Fruit fly (Drosophila melanogaster) whole organism, embryonic: ENCODE data around the gene Rpn11.

ENCODE experiments used
- Atf3 ChIP-seq: fragments of 200-800 bp; sonication (Bioruptor generic); optimal IDR thresholded peaks from 3 replicates; lab custom pipeline; 2016; ENCODE audit warnings: missing biosample characterization, missing genetic modification characterization
- Bteb2 ChIP-seq: fragments of 200-800 bp; sonication (Bioruptor generic); optimal IDR thresholded peaks from 2 replicates; lab custom pipeline; 2016; ENCODE audit warnings: missing biosample characterization, missing genetic modification characterization
- CG10366 ChIP-seq: fragments of 200-800 bp; sonication (Bioruptor generic); IDR thresholded peaks from 2 replicates; pipeline ENCODE4 v1.3.6; 2022; ENCODE audit warnings: missing biosample characterization, missing genetic modification characterization
- CG11085 ChIP-seq: fragments of 200-800 bp; sonication (Bioruptor generic); IDR thresholded peaks from 2 replicates; pipeline ENCODE4 v1.3.6; 2022; ENCODE audit warnings: missing biosample characterization, missing genetic modification characterization
- CG12391 ChIP-seq: fragments of 200-800 bp; sonication (Bioruptor generic); optimal IDR thresholded peaks from 3 replicates; lab custom pipeline; 2018; ENCODE audit warnings: missing biosample characterization, mild to moderate bottlenecking, missing genetic modification characterization, moderate library complexity
- CG15479 ChIP-seq: fragments of 200-800 bp; sonication (Bioruptor generic); optimal IDR thresholded peaks from 3 replicates; lab custom pipeline; 2019; ENCODE audit warnings: missing biosample characterization, mild to moderate bottlenecking, missing genetic modification characterization, moderate library complexity
- CG15514 ChIP-seq: fragments of 200-800 bp; sonication (Bioruptor generic); optimal IDR thresholded peaks from 3 replicates; lab custom pipeline; 2017; ENCODE audit warnings: missing biosample characterization, missing genetic modification characterization, mild to moderate bottlenecking, moderate library complexity, missing genetic modification reagents
- CG17802 ChIP-seq: fragments of 200-800 bp; sonication (Bioruptor generic); optimal IDR thresholded peaks from 2 replicates; lab custom pipeline; 2018; ENCODE audit warnings: missing biosample characterization, mild to moderate bottlenecking, missing genetic modification characterization, moderate library complexity
- CG2129 ChIP-seq: fragments of 200-800 bp; sonication (Bioruptor generic); IDR thresholded peaks from 2 replicates; pipeline ENCODE4 v1.3.6; 2022; ENCODE audit warnings: missing biosample characterization, missing genetic modification characterization; ENCODE audit not compliant: partially characterized antibody
- CG2678 ChIP-seq: fragments of 200-800 bp; sonication (Bioruptor generic); optimal IDR thresholded peaks from 3 replicates; lab custom pipeline; 2019; ENCODE audit warnings: missing biosample characterization, mild to moderate bottlenecking, missing genetic modification characterization, moderate library complexity
- CG2712 ChIP-seq: fragments of 200-800 bp; optimal IDR thresholded peaks from 3 replicates; lab custom pipeline; 2019; ENCODE audit warnings: missing biosample characterization, mild to moderate bottlenecking, missing genetic modification characterization, moderate library complexity
- CG30403 ChIP-seq: fragments of 200-800 bp; sonication (Bioruptor generic); optimal IDR thresholded peaks from 3 replicates; lab custom pipeline; 2016; ENCODE audit warnings: missing biosample characterization, missing genetic modification characterization
- CG34224 ChIP-seq: fragments of 200-800 bp; sonication (Bioruptor generic); IDR thresholded peaks from 3 replicates; pipeline ENCODE4 v1.3.6; 2022; ENCODE audit warnings: missing biosample characterization, missing genetic modification characterization; ENCODE audit not compliant: partially characterized antibody
- CG3847 ChIP-seq: fragments of 200-800 bp; sonication (Bioruptor generic); IDR thresholded peaks from 2 replicates; pipeline ENCODE4 v1.3.6; 2022; ENCODE audit warnings: missing biosample characterization, missing genetic modification characterization
- CG3995 ChIP-seq: fragments of 200-800 bp; sonication (Bioruptor generic); optimal IDR thresholded peaks from 3 replicates; lab custom pipeline; 2016; ENCODE audit warnings: missing biosample characterization, missing genetic modification characterization
- CG8089 ChIP-seq: fragments of 200-800 bp; sonication (Bioruptor generic); optimal IDR thresholded peaks from 3 replicates; lab custom pipeline; 2016; ENCODE audit warnings: missing biosample characterization, missing genetic modification characterization
- CG8281 ChIP-seq: fragments of 200-800 bp; sonication (Bioruptor generic); optimal IDR thresholded peaks from 2 replicates; lab custom pipeline; 2018; ENCODE audit warnings: missing biosample characterization, mild to moderate bottlenecking, missing genetic modification characterization, moderate library complexity
- CHES-1-like ChIP-seq: fragments of 200-800 bp; sonication (Bioruptor generic); optimal IDR thresholded peaks from 2 replicates; lab custom pipeline; 2016; ENCODE audit warnings: missing biosample characterization, missing genetic modification characterization
- Camta ChIP-seq: fragments of 200-800 bp; sonication (Bioruptor generic); optimal IDR thresholded peaks from 2 replicates; lab custom pipeline; 2016; ENCODE audit warnings: missing biosample characterization, missing genetic modification characterization
- Doc2 ChIP-seq: fragments of 200-800 bp; sonication (Bioruptor generic); IDR thresholded peaks from 2 replicates; pipeline ENCODE4 v1.3.6; 2022; ENCODE audit warnings: missing biosample characterization, missing genetic modification characterization
- E2f2 ChIP-seq: fragments of 200-800 bp; sonication (Bioruptor generic); IDR thresholded peaks from 2 replicates; pipeline ENCODE4 v1.3.6; 2022; ENCODE audit warnings: missing biosample characterization, missing genetic modification characterization
- Eip74EF ChIP-seq, 2 experiments: fragments of 200-800 bp in 1 of 2; fragments of >200 bp in 1 of 2; sonication (Bioruptor generic) in 1 of 2; optimal IDR thresholded peaks; 2 replicates each; lab custom pipeline; 2017 to 2019; ENCODE audit warnings: missing biosample characterization in 2 of 2, missing genetic modification characterization in 2 of 2, mild to moderate bottlenecking in 1 of 2, moderate library complexity in 1 of 2
- Fer2 ChIP-seq: fragments of 200-800 bp; sonication (Bioruptor generic); optimal IDR thresholded peaks from 2 replicates; lab custom pipeline; 2018; ENCODE audit warnings: missing biosample characterization, mild to moderate bottlenecking, missing genetic modification characterization, moderate library complexity
- Lpt ChIP-seq: fragments of >200 bp; optimal IDR thresholded peaks from 2 replicates; lab custom pipeline; 2018; ENCODE audit warnings: missing biosample characterization, missing genetic modification characterization
- MBD-R2 ChIP-seq: fragments of 200-800 bp; sonication (Bioruptor generic); IDR thresholded peaks from 2 replicates; pipeline ENCODE4 v1.3.6; 2022; ENCODE audit warnings: missing biosample characterization, missing genetic modification characterization
- Mad ChIP-seq: fragments of 200-800 bp; sonication (Bioruptor generic); optimal IDR thresholded peaks from 2 replicates; lab custom pipeline; 2016; ENCODE audit warnings: missing biosample characterization, missing genetic modification characterization
- NfI ChIP-seq: fragments of 200-800 bp; sonication (Bioruptor generic); optimal IDR thresholded peaks from 3 replicates; lab custom pipeline; 2018; ENCODE audit warnings: missing biosample characterization, mild to moderate bottlenecking, missing genetic modification characterization, moderate library complexity
- Oli ChIP-seq: fragments of 200-800 bp; sonication (Bioruptor generic); optimal IDR thresholded peaks from 2 replicates; lab custom pipeline; 2018; ENCODE audit warnings: missing biosample characterization, mild to moderate bottlenecking, missing genetic modification characterization, moderate library complexity
- Opbp ChIP-seq: fragments of 200-800 bp; sonication (Bioruptor generic); IDR thresholded peaks from 3 replicates; pipeline ENCODE4 v1.3.6; 2022; ENCODE audit warnings: missing biosample characterization, missing genetic modification characterization; ENCODE audit not compliant: partially characterized antibody
- PHDP ChIP-seq: fragments of 200-800 bp; sonication (Bioruptor generic); optimal IDR thresholded peaks from 3 replicates; lab custom pipeline; 2018; ENCODE audit warnings: missing biosample characterization, mild to moderate bottlenecking, missing genetic modification characterization, moderate library complexity
- Pdp1 ChIP-seq, 2 experiments: fragments of 200-800 bp; sonication (Bioruptor generic); optimal IDR thresholded peaks; 3 replicates each; lab custom pipeline; 2016; ENCODE audit warnings: missing biosample characterization in 2 of 2, missing genetic modification characterization in 2 of 2, mild to moderate bottlenecking in 1 of 2, moderate library complexity in 1 of 2
- Sin3A ChIP-seq: fragments of >200 bp; optimal IDR thresholded peaks from 2 replicates; lab custom pipeline; 2018
- Spps ChIP-seq: fragments of 200-800 bp; sonication (Bioruptor generic); optimal IDR thresholded peaks from 2 replicates; lab custom pipeline; 2018; ENCODE audit warnings: missing biosample characterization, mild to moderate bottlenecking, missing genetic modification characterization
- Trl ChIP-seq, 3 experiments: fragments of >200 bp in 2 of 3; fragments of 200-800 bp in 1 of 3; sonication (Bioruptor generic) in 1 of 3; optimal IDR thresholded peaks; 2 replicates in 1 of 3; 3 replicates in 2 of 3; lab custom pipeline; 2016 to 2017; ENCODE audit warnings: missing biosample characterization in 1 of 3, missing genetic modification characterization in 1 of 3
- bab2 ChIP-seq: fragments of 200-800 bp; sonication (Bioruptor generic); optimal IDR thresholded peaks from 2 replicates; lab custom pipeline; 2016; ENCODE audit warnings: missing biosample characterization, missing genetic modification characterization
- cad ChIP-seq: fragments of >200 bp; optimal IDR thresholded peaks from 2 replicates; lab custom pipeline; 2017; ENCODE audit warnings: missing biosample characterization, missing genetic modification characterization
- emc ChIP-seq: fragments of 200-800 bp; sonication (Bioruptor generic); optimal IDR thresholded peaks from 2 replicates; lab custom pipeline; 2016; ENCODE audit warnings: missing biosample characterization, missing genetic modification characterization
- en ChIP-seq: fragments of 200-800 bp; sonication (Bioruptor generic); optimal IDR thresholded peaks from 2 replicates; lab custom pipeline; 2016; ENCODE audit warnings: missing biosample characterization, missing genetic modification characterization
- gcm ChIP-seq: fragments of 200-800 bp; sonication (Bioruptor generic); optimal IDR thresholded peaks from 2 replicates; lab custom pipeline; 2019; ENCODE audit warnings: missing biosample characterization, mild to moderate bottlenecking, missing genetic modification characterization, moderate library complexity
- gsb ChIP-seq: fragments of 200-800 bp; sonication (Bioruptor generic); IDR thresholded peaks from 2 replicates; pipeline ENCODE4 v1.3.6; 2022; ENCODE audit warnings: missing biosample characterization, missing genetic modification characterization
- ham ChIP-seq: fragments of 200-800 bp; sonication (Bioruptor generic); IDR thresholded peaks from 2 replicates; pipeline ENCODE4 v1.3.6; 2022; ENCODE audit warnings: missing biosample characterization, missing genetic modification characterization
- jigr1 ChIP-seq: fragments of 200-800 bp; sonication (Bioruptor generic); IDR thresholded peaks from 3 replicates; pipeline ENCODE4 v1.3.6; 2022; ENCODE audit warnings: missing biosample characterization, missing genetic modification characterization
- lab ChIP-seq: fragments of 200-800 bp; sonication (Bioruptor generic); optimal IDR thresholded peaks from 3 replicates; lab custom pipeline; 2017; ENCODE audit warnings: missing biosample characterization, missing genetic modification characterization, mild to moderate bottlenecking, moderate library complexity, missing genetic modification reagents
- maf-S ChIP-seq: fragments of 200-800 bp; sonication (Bioruptor generic); optimal IDR thresholded peaks from 2 replicates; lab custom pipeline; 2016; ENCODE audit warnings: missing biosample characterization, missing genetic modification characterization
- row ChIP-seq: fragments of 200-800 bp; sonication (Bioruptor generic); IDR thresholded peaks from 3 replicates; pipeline ENCODE4 v1.3.6; 2022; ENCODE audit warnings: missing biosample characterization, missing genetic modification characterization
- salm ChIP-seq: fragments of 200-800 bp; sonication (Bioruptor generic); optimal IDR thresholded peaks from 2 replicates; lab custom pipeline; 2018; ENCODE audit warnings: missing biosample characterization, mild to moderate bottlenecking, missing genetic modification characterization
- tap ChIP-seq: fragments of 200-800 bp; optimal IDR thresholded peaks from 3 replicates; lab custom pipeline; 2019; ENCODE audit warnings: missing biosample characterization, mild to moderate bottlenecking, missing genetic modification characterization, moderate library complexity
- tgo ChIP-seq: fragments of 200-800 bp; sonication (Bioruptor generic); IDR thresholded peaks from 3 replicates; pipeline ENCODE4 v1.3.6; 2022; ENCODE audit warnings: missing biosample characterization, missing genetic modification characterization
- unc-4 ChIP-seq: fragments of 200-800 bp; sonication (Bioruptor generic); IDR thresholded peaks from 2 replicates; pipeline ENCODE4 v1.3.6; 2022; ENCODE audit warnings: missing biosample characterization, missing genetic modification characterization; ENCODE audit not compliant: partially characterized antibody

Gene Rpn11

dm6 chr2L:5059645-5060254, at the start of gene Rpn11 (continued):
- no peak for TF ChIP-seq emc (GFP tag; lab: Kevin White, UChicago)
- peak; percentile 86 for TF ChIP-seq CG30403 (GFP tag; lab: Kevin White, UChicago)
- 0 out of 3 replicates have a peak, but pooled peaks have one; percentile 42 for TF ChIP-seq CG34224 (GFP tag; lab: Robert Waterston, UW)
- TF ChIP-seq CG8089 (GFP tag; lab: Kevin White, UChicago): no peak
- TF ChIP-seq CG3995 (GFP tag; lab: Kevin White, UChicago): peak; percentile 39
- TF ChIP-seq salm (tag; lab: Kevin White, UChicago): no peak
- TF ChIP-seq row (GFP tag; lab: Robert Waterston, UW): peak; percentile 80
- no peak for TF ChIP-seq Trl (optimal IDR thresholded peaks at IDR 0.05; lab: Kevin White, UChicago)
- TF ChIP-seq Trl (GFP tag; optimal IDR thresholded peaks at IDR 0.05; lab: Kevin White, UChicago): peak; percentile 54
- peak; percentile 38; the same call in 1 of the 2 replicates for TF ChIP-seq unc-4 (GFP tag; lab: Robert Waterston, UW)
- no peak for TF ChIP-seq jigr1 (GFP tag; lab: Robert Waterston, UW)
- peak; percentile 34 for TF ChIP-seq Spps (tag; lab: Kevin White, UChicago)
- TF ChIP-seq CG2712 (tag; lab: Kevin White, UChicago): peak; percentile 76
- TF ChIP-seq CG2129 (GFP tag; lab: Robert Waterston, UW): 0 out of 2 replicates have a peak, but pooled peaks have one; percentile 38
- no peak for TF ChIP-seq CG17802 (tag; lab: Kevin White, UChicago)
- no peak for TF ChIP-seq Lpt
- no peak for TF ChIP-seq Atf3 (GFP tag; lab: Kevin White, UChicago)
- no peak for TF ChIP-seq Doc2 (GFP tag; lab: Robert Waterston, UW)
- TF ChIP-seq CG2678 (tag; lab: Kevin White, UChicago): peak; percentile 75
- no peak for TF ChIP-seq en (GFP tag; lab: Kevin White, UChicago)
- TF ChIP-seq Eip74EF (GFP tag; optimal IDR thresholded peaks at IDR 0.05; lab: Kevin White, UChicago): peak in 1 of 2 experiments; percentile 37
- TF ChIP-seq Mad (GFP tag; lab: Kevin White, UChicago): no peak
- TF ChIP-seq CG15479 (GFP tag; lab: Kevin White, UChicago): no peak
- TF ChIP-seq ham: no peak
- no peak for TF ChIP-seq cad
- peak; percentile 44 for TF ChIP-seq PHDP
- TF ChIP-seq CG11085 (GFP tag; lab: Robert Waterston, UW): no peak
- TF ChIP-seq CG12391: peak; percentile 86
- peak; percentile 25 for TF ChIP-seq maf-S (GFP tag; lab: Kevin White, UChicago)
- TF ChIP-seq CG8281: no peak
- peak; percentile 6 for TF ChIP-seq Sin3A (lab: Kevin White, UChicago)
- TF ChIP-seq CG3847 (GFP tag; lab: Robert Waterston, UW): peak; percentile 58
- TF ChIP-seq Oli (tag; lab: Kevin White, UChicago): peak; percentile 44
- no peak for TF ChIP-seq Bteb2 (GFP tag; lab: Kevin White, UChicago)
- TF ChIP-seq Fer2 (tag; lab: Kevin White, UChicago): peak; percentile 41
- peak; percentile 53 for TF ChIP-seq tap (tag; lab: Kevin White, UChicago)
- peak; percentile 30 for TF ChIP-seq CG15514
- TF ChIP-seq gcm (GFP tag; lab: Kevin White, UChicago): peak; percentile 36
- TF ChIP-seq lab (GFP tag; lab: Kevin White, UChicago): peak; percentile 62
- peak; percentile 47; the same call in 1 of the 3 replicates for TF ChIP-seq Opbp (GFP tag; lab: Robert Waterston, UW)
- no peak for TF ChIP-seq Camta (GFP tag; lab: Kevin White, UChicago)
- TF ChIP-seq tgo (GFP tag; lab: Robert Waterston, UW): no peak; the same call in 2 of the 3 replicates
- peak; percentile 56 to 63 for TF ChIP-seq Pdp1 (GFP tag; optimal IDR thresholded peaks at IDR 0.05; lab: Kevin White, UChicago)
- peak; percentile 73 for TF ChIP-seq MBD-R2 (GFP tag; lab: Robert Waterston, UW)
- TF ChIP-seq CG10366 (GFP tag; lab: Robert Waterston, UW): no peak; the same call in 1 of the 2 replicates
- TF ChIP-seq CHES-1-like: peak; percentile 7
- peak; percentile 47 for TF ChIP-seq NfI (GFP tag; lab: Kevin White, UChicago)
- TF ChIP-seq E2f2 (GFP tag; lab: Robert Waterston, UW): peak; percentile 85
- TF ChIP-seq bab2 (GFP tag; lab: Kevin White, UChicago): peak; percentile 49
- no peak for TF ChIP-seq gsb (GFP tag; lab: Robert Waterston, UW)
